Worm (Caenorhabditis elegans) whole organism, early embryonic: ENCODE results near the gene sdz-9.

Source experiments
- B0310.2 ChIP-seq: sonication (generic microtip); optimal IDR thresholded peaks from 2 replicates; lab custom pipeline; 2016; ENCODE audit warnings: mild to moderate bottlenecking, missing genetic modification characterization, missing compliant biosample characterization
- F13C5.2 ChIP-seq: sonication (generic microtip); optimal IDR thresholded peaks from 2 replicates; lab custom pipeline; 2017; ENCODE audit warnings: mild to moderate bottlenecking, missing genetic modification characterization, inconsistent platforms, missing compliant biosample characterization
- aly-1 ChIP-seq: sonication (generic microtip); optimal IDR thresholded peaks from 2 replicates; lab custom pipeline; 2016; ENCODE audit warnings: missing genetic modification characterization, missing compliant biosample characterization
- ama-1 ChIP-seq: fragments of 150-350 bp; optimal IDR thresholded peaks from 2 replicates; lab custom pipeline; 2014
- ceh-13 ChIP-seq: fragments of 200-800 bp; sonication (Bioruptor generic); optimal IDR thresholded peaks from 2 replicates; lab custom pipeline; 2018; ENCODE audit warnings: mild to moderate bottlenecking, missing genetic modification characterization, missing compliant biosample characterization
- flt-1 ChIP-seq: fragments of 200-800 bp; sonication (Bioruptor generic); IDR thresholded peaks from 2 replicates; pipeline ENCODE4 v1.3.6; 2022; ENCODE audit warnings: missing genetic modification characterization, missing compliant biosample characterization
- hmbx-1 ChIP-seq: sonication (generic microtip); optimal IDR thresholded peaks from 2 replicates; lab custom pipeline; 2016; ENCODE audit warnings: mild to moderate bottlenecking, missing genetic modification characterization, missing compliant biosample characterization
- hmg-4 ChIP-seq: fragments of 200-800 bp; sonication (Bioruptor generic); optimal IDR thresholded peaks from 2 replicates; lab custom pipeline; 2018; ENCODE audit warnings: mild to moderate bottlenecking, missing genetic modification characterization, missing compliant biosample characterization
- hnd-1 ChIP-seq: sonication (generic microtip); optimal IDR thresholded peaks from 2 replicates; lab custom pipeline; 2016; ENCODE audit warnings: missing genetic modification characterization, missing compliant biosample characterization
- pes-1 ChIP-seq: fragments of 200-800 bp; sonication (Bioruptor generic); IDR thresholded peaks from 2 replicates; pipeline ENCODE4 v1.3.6; 2022; ENCODE audit warnings: missing genetic modification reagents, missing genetic modification characterization, missing compliant biosample characterization
- sea-1 ChIP-seq: fragments of 200-800 bp; sonication (Bioruptor generic); conservative IDR thresholded peaks from 2 replicates; pipeline ENCODE4 v1.3.6; 2022; ENCODE audit warnings: missing genetic modification characterization, missing compliant biosample characterization
- tbx-11 ChIP-seq: fragments of 200-800 bp; sonication (Bioruptor generic); IDR thresholded peaks from 2 replicates; pipeline ENCODE4 v1.3.6; 2022; ENCODE audit warnings: missing genetic modification characterization, missing compliant biosample characterization
- tbx-37 ChIP-seq: fragments of 200-800 bp; sonication (Bioruptor generic); conservative IDR thresholded peaks from 2 replicates; pipeline ENCODE4 v1.3.6; 2022; ENCODE audit warnings: missing genetic modification reagents, missing genetic modification characterization, missing compliant biosample characterization
- tra-4 ChIP-seq: sonication (generic microtip); optimal IDR thresholded peaks from 2 replicates; lab custom pipeline; 2017; ENCODE audit warnings: missing genetic modification characterization, missing compliant biosample characterization

ce11 chrII:2747956-2748621, 25.3 kb downstream of the sdz-9 start:
- no peak for TF ChIP-seq ama-1 (lab: Kevin White, UChicago)
- TF ChIP-seq sea-1 = no peak
- TF ChIP-seq tbx-37 (GFP tag; lab: Robert Waterston, UW) = no peak
- no peak for TF ChIP-seq aly-1 (tag; lab: Kevin White, UChicago)
- TF ChIP-seq flt-1 (GFP tag; lab: Robert Waterston, UW) = no peak
- no peak for TF ChIP-seq tbx-11 (GFP tag; lab: Robert Waterston, UW)
- TF ChIP-seq ceh-13 (GFP tag; lab: Kevin White, UChicago) = no peak
- TF ChIP-seq hnd-1 (tag; lab: Kevin White, UChicago) = no peak
- no peak for TF ChIP-seq hmg-4 (GFP tag; lab: Kevin White, UChicago)
- TF ChIP-seq F13C5.2 = no peak
- no peak for TF ChIP-seq B0310.2
- no peak for TF ChIP-seq pes-1 (GFP tag; lab: Robert Waterston, UW)
- no peak for TF ChIP-seq tra-4 (tag; lab: Kevin White, UChicago)
- TF ChIP-seq hmbx-1 = no peak
